Worm (Caenorhabditis elegans) whole organism, L3 larva: ENCODE data around the gene glct-6.

Source experiments
- aly-2 ChIP-seq: fragments of 150-350 bp; optimal IDR thresholded peaks from 2 replicates; lab custom pipeline; 2014; ENCODE audit warnings: missing biosample characterization, missing genetic modification characterization
- ama-1 ChIP-seq: fragments of 150-350 bp; optimal IDR thresholded peaks from 2 replicates; lab custom pipeline; 2018
- elt-2 ChIP-seq: sonication (generic microtip); optimal IDR thresholded peaks from 2 replicates; lab custom pipeline; 2016; ENCODE audit warnings: missing genetic modification reagents, mild to moderate bottlenecking, missing genetic modification characterization, missing compliant biosample characterization
- elt-3 ChIP-seq, 3 experiments: fragments of 150-350 bp in 1 of 3; sonication (generic microtip) in 2 of 3; optimal IDR thresholded peaks; 2 replicates in 2 of 3; 4 replicates in 1 of 3; lab custom pipeline; 2014 to 2017; ENCODE audit warnings: missing biosample characterization in 3 of 3, missing genetic modification characterization in 3 of 3
- jun-1 ChIP-seq: fragments of 150-350 bp; optimal IDR thresholded peaks from 2 replicates; lab custom pipeline; 2014; ENCODE audit warnings: missing biosample characterization, missing genetic modification reagents, missing genetic modification characterization
- pha-4 ChIP-seq: fragments of 150-350 bp; optimal IDR thresholded peaks from 2 replicates; lab custom pipeline; 2014; ENCODE audit warnings: missing biosample characterization, missing genetic modification reagents, missing genetic modification characterization
- skn-1 ChIP-seq: fragments of 150-350 bp; optimal IDR thresholded peaks from 2 replicates; lab custom pipeline; 2014; ENCODE audit warnings: missing biosample characterization, missing genetic modification characterization
- snpc-4 ChIP-seq: fragments of 150-350 bp; optimal IDR thresholded peaks from 2 replicates; lab custom pipeline; 2014; ENCODE audit warnings: missing biosample characterization, missing genetic modification characterization
- unc-39 ChIP-seq: sonication (generic microtip); optimal IDR thresholded peaks from 4 replicates; lab custom pipeline; 2017; ENCODE audit warnings: missing biosample characterization, missing genetic modification characterization

- no peak for TF ChIP-seq aly-2 (tag; lab: Kevin White, UChicago)
- TF ChIP-seq pha-4 (tag; lab: Kevin White, UChicago), result no peak
- no peak for TF ChIP-seq unc-39
- no peak for TF ChIP-seq snpc-4 (tag; lab: Kevin White, UChicago)
- TF ChIP-seq ama-1 (lab: Kevin White, UChicago), result no peak
- no peak for TF ChIP-seq skn-1 (tag; lab: Kevin White, UChicago)
- no peak for TF ChIP-seq jun-1 (tag; lab: Kevin White, UChicago)
- no peak for TF ChIP-seq elt-2
- no peak for TF ChIP-seq elt-3 (tag; optimal IDR thresholded peaks at IDR 0.05; lab: Kevin White, UChicago)
These were observed 28.1 kb upstream of the glct-6 start, which contains the start of gene best-20 for ce11 chrIV:3755921-3756320.
